Fruit fly (Drosophila melanogaster): ENCODE data around the gene CG4367.

The CG4367 gene

DNA sequence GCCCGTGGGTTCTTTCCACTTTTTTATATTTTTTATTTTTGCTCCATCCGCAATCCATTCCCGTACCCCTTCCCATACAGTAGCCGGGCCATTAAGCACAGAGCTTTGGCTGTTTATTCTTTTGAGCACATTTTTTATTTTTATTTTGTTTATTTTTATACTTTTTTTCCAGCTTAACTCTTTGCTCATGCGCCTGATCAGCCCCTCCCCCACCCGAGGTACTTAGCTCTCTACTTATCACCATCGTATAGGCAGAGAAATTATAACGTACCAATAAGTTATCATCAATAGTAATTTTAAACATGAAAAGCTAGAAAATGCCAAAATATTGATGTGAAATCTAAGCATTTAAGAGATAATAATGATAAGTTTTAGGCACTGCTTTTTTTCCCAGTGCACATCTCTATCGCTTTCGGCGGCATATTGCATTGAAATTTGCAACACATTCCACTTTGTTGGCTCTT is 24.2 kb downstream of the CG4367 start (continued):
- TF ChIP-seq vri (GFP tag; optimal IDR thresholded peaks at IDR 0.05) (no peak), CG4318 (GFP tag; optimal IDR thresholded peaks at IDR 0.05) (peak; percentile 16), Hr38 (GFP tag; optimal IDR thresholded peaks at IDR 0.05) (no peak), dsx (GFP tag; optimal IDR thresholded peaks at IDR 0.05; ENCODE audit: poor library complexity, severe bottlenecking) (peak; percentile 34), CG11294 (GFP tag; IDR thresholded peaks at IDR 0.05) (no peak), svp (GFP tag) (peak; percentile 53), CG31627 (GFP tag; optimal IDR thresholded peaks at IDR 0.05) (no peak), Sox15 (GFP tag; optimal IDR thresholded peaks at IDR 0.05) (no peak), CG6276 (GFP tag; optimal IDR thresholded peaks at IDR 0.05) (peak; percentile 49), CG10669 (GFP tag; optimal IDR thresholded peaks at IDR 0.05) (peak; percentile 47), CG6163 (GFP tag; IDR thresholded peaks at IDR 0.05) (peak; percentile 68), Gug (GFP tag; IDR thresholded peaks at IDR 0.05) (peak; percentile 52), CG11902 (GFP tag; optimal IDR thresholded peaks at IDR 0.05) (no peak), CG6854 (GFP tag; optimal IDR thresholded peaks at IDR 0.05) (no peak), CG3919 (GFP tag; optimal IDR thresholded peaks at IDR 0.05) (peak; percentile 54), dac (GFP tag; optimal IDR thresholded peaks at IDR 0.05) (peak; percentile 30), Sox14 (GFP tag; optimal IDR thresholded peaks at IDR 0.05) (peak; percentile 47), CG8632 (GFP tag; optimal IDR thresholded peaks at IDR 0.05) (no peak), CG3032 (tag; optimal IDR thresholded peaks at IDR 0.05) (peak; percentile 23), CG11762 (GFP tag; optimal IDR thresholded peaks at IDR 0.05; ENCODE audit: insufficient read depth) (peak; percentile 31), CG7368 (GFP tag; optimal IDR thresholded peaks at IDR 0.05) (no peak), CG9139 (GFP tag; optimal IDR thresholded peaks at IDR 0.05) (peak; percentile 48), Hr4 (GFP tag; optimal IDR thresholded peaks at IDR 0.05) (peak; percentile 61)

DNA sequence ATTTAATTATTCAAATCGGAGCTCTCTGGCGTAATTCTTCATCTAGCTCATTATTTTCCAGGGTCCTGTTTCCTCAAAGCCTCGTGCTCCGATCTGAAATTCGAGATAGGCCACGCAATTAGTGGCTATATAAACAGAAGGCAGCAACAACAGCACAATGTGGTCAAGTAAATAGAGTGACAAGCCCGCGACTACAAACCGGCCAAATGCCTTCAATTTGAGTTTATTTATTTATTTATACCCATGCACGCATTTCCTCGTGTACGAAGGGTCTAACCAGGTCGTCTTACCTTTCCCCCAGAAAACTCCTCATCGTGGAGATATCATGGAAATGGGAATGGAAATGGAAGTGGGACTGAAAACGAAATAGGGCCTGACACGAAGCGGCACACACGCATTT is 28.0 kb downstream of the CG4367 start:
- TF ChIP-seq CG7368 (GFP tag; optimal IDR thresholded peaks at IDR 0.05) (no peak), dac (GFP tag; optimal IDR thresholded peaks at IDR 0.05) (no peak), CG6808 (GFP tag; optimal IDR thresholded peaks at IDR 0.05) (no peak), CG31627 (GFP tag; optimal IDR thresholded peaks at IDR 0.05) (no peak), fkh (GFP tag; optimal IDR thresholded peaks at IDR 0.05) (peak; percentile 74), Sox14 (GFP tag; optimal IDR thresholded peaks at IDR 0.05) (no peak), Ets96B (tag; optimal IDR thresholded peaks at IDR 0.05) (no peak), CG4318 (GFP tag; optimal IDR thresholded peaks at IDR 0.05) (no peak), ss (GFP tag; optimal IDR thresholded peaks at IDR 0.05) (peak in 1 of 2 experiments; percentile 85)

DNA sequence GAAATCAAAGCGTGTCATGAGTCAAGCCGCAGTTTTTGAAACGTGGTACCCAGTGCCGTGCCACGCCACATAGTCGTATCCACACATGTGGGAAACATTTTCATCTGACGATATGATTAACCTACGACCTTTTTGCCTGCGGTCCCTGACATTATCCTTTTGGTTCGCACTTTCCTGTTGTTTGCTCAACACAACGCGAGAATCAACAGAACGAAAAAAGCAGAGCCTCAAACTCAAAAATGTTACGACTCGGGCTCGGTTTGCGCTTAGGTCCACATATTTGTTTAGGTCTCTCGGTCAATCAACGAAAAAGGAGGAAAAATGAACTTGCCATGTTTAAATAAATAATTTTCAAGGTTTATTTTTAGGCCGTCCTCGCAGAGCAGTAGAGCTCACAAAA is 28.8 kb downstream of the CG4367 start:
- TF ChIP-seq svp (GFP tag) (peak; percentile 56), CG11762 (GFP tag; optimal IDR thresholded peaks at IDR 0.05; ENCODE audit: insufficient read depth) (no peak), fkh (GFP tag; optimal IDR thresholded peaks at IDR 0.05) (peak; percentile 86)

DNA sequence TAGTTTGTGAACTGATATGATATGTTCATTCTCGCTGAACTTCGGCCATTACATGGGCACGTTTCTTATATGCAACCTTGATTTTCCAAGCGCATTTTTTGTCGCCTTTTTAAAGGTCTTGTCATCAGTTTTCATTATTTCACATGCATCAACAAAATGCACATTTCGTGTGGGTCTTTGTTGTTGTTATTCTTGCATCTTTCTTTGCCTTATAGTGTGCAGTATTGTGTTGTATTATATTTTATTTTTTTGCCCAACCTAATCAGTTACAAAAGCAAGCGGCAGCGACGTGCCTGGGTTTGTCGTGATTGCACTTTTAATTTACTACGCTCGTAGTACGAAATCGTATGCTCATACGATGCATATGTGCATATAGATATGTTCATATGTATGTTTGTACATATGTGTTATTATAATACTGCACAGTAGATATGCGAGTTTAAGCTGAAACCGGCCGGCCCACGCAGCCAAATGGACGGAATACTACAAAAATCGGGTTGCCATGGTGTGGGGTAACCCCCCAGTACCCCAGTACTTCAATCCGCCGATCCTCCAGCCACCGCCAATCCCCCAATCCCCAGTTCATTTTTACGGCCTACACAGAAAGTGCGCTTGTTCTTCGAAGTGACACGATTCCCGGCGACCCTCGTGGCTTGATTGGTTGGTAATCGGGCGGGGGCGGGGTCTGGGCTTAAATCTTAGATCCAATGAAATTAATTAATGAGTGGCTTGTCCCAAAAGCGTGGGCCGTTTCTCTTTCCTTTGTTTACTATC is 30.1 kb downstream of the CG4367 start:
- TF ChIP-seq CG11762 (GFP tag; optimal IDR thresholded peaks at IDR 0.05; ENCODE audit: insufficient read depth) (no peak), CG4318 (GFP tag; optimal IDR thresholded peaks at IDR 0.05) (no peak), Sox14 (GFP tag; optimal IDR thresholded peaks at IDR 0.05) (no peak), topi (GFP tag; optimal IDR thresholded peaks at IDR 0.05) (no peak), dac (GFP tag; optimal IDR thresholded peaks at IDR 0.05) (no peak), CG3919 (GFP tag; optimal IDR thresholded peaks at IDR 0.05) (no peak), CG11294 (GFP tag; IDR thresholded peaks at IDR 0.05) (no peak), CG6163 (GFP tag; IDR thresholded peaks at IDR 0.05) (no peak), fd85E (GFP tag; optimal IDR thresholded peaks at IDR 0.05) (no peak), Smox (GFP tag; optimal IDR thresholded peaks at IDR 0.05) (no peak), Eip78C (GFP tag) (no peak), CG6854 (GFP tag; optimal IDR thresholded peaks at IDR 0.05) (no peak), achi (GFP tag; optimal IDR thresholded peaks at IDR 0.05) (no peak), svp (GFP tag) (no peak)

All from whole organism, prepupa.